ENCODE assay signal across 4 worm cellular contexts in genomic region chrV:3451646-3452045, ce11.
TF ChIP-seq lines count a peak whose summit lies in the region.

No protein-coding gene starts in this region.

TF ChIP-seq in whole organism, L1 larva, 84 proteins besides CTCF, POLR2A, EP300 and RAD21:
- peak; percentile 1 for TF ChIP-seq lin-14 (GFP tag; optimal IDR thresholded peaks at IDR 0.05; lab: Kevin White, UChicago)
- TF ChIP-seq C16A3.4 (tag; optimal IDR thresholded peaks at IDR 0.05; lab: Kevin White, UChicago): no peak
- no peak for TF ChIP-seq C34B4.2 (tag; optimal IDR thresholded peaks at IDR 0.05; lab: Kevin White, UChicago)

TF ChIP-seq in whole organism, L4 larva, 104 proteins besides CTCF, POLR2A, EP300 and RAD21:
- TF ChIP-seq fkh-10 (GFP tag; optimal IDR thresholded peaks at IDR 0.05; lab: Kevin White, UChicago) (peak; percentile 21), unc-62 (GFP tag; optimal IDR thresholded peaks at IDR 0.05 in 1 of 2; lab: Kevin White, UChicago) (peak in 1 of 2 experiments; percentile 10), unc-62 (tag; optimal IDR thresholded peaks at IDR 0.05; lab: Kevin White, UChicago) (no peak), zip-2 (tag; optimal IDR thresholded peaks at IDR 0.05; lab: Kevin White, UChicago) (no peak)
TF ChIP-seq in whole organism, L4 larva: peak in this region for 2.

TF ChIP-seq in whole organism, late embryonic, 69 proteins besides CTCF, POLR2A, EP300 and RAD21:
- TF ChIP-seq K09A11.1 (tag; optimal IDR thresholded peaks at IDR 0.05; lab: Kevin White, UChicago; ENCODE audit: insufficient read depth) (no peak), unc-42 (tag; optimal IDR thresholded peaks at IDR 0.05; lab: Kevin White, UChicago) (peak; percentile 65)

TF ChIP-seq in whole organism, mixed stage, embryonic, 35 proteins besides CTCF, POLR2A, EP300 and RAD21:
- TF ChIP-seq ces-1 (GFP tag; optimal IDR thresholded peaks at IDR 0.05; lab: Kevin White, UChicago) (peak; percentile 92), mab-5 (tag; optimal IDR thresholded peaks at IDR 0.05; lab: Kevin White, UChicago) (no peak)

Comparison
In these comparisons a context has a peak if more than half of its experiments do, and no peak if none do; other contexts are left out.
1. Of the 29 proteins assayed by ChIP-seq in both whole organism, L4 larva and whole organism, L1 larva: peak only in whole organism, L4 larva: fkh-10; only in whole organism, L1 larva: none; in both: none; in neither: 27; mixed calls (peak in some experiments, not most) for 1.